Worm (Caenorhabditis elegans) whole organism, L4/young adult: ENCODE measurements around the gene eef-1B.2.

Experiments used
- W03F9.2 ChIP-seq: fragments of 150-350 bp; optimal IDR thresholded peaks from 2 replicates; lab custom pipeline; 2014; ENCODE audit warnings: missing biosample characterization, missing genetic modification characterization
- dao-5 ChIP-seq: sonication (generic microtip); optimal IDR thresholded peaks from 2 replicates; lab custom pipeline; 2016; ENCODE audit warnings: missing genotype, missing genetic modification characterization, moderate library complexity, missing compliant biosample characterization
- him-1 ChIP-seq: sonication (generic microtip); optimal IDR thresholded peaks from 2 replicates; lab custom pipeline; 2016; ENCODE audit warnings: missing genotype, missing genetic modification reagents, missing genetic modification characterization, missing compliant biosample characterization

DNA sequence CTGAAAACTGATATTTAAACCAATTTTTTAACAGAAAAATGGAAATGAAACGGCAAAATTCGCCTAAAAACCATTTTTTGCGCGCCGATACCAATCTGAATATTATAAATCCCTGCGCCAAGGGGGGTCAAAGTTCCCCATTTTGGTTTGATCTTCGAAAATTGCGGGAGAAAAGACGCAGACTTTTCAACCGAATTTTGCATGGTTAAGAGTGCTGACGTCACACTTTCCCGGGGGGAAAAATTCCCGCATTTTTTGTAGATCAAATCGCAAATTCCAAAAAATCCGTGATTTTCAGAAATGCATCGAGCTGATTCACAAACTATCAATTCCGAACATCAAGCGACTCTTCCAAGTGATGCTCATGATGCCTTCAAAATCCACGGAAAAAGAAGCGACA, 7.6 kb upstream of the eef-1B.2 start:
- TF ChIP-seq him-1 (tag; lab: Kevin White, UChicago) (no peak), dao-5 (tag; lab: Kevin White, UChicago) (no peak), W03F9.2 (no peak)
